Worm (Caenorhabditis elegans) whole organism, L2 larva: ENCODE measurements around the gene pqn-16.

ENCODE experiments used
- C34F6.9 ChIP-seq: fragments of 150-350 bp; optimal IDR thresholded peaks from 2 replicates; lab custom pipeline; 2014; ENCODE audit warnings: missing biosample characterization, missing genetic modification characterization
- F13H6.1 ChIP-seq: sonication (generic microtip); optimal IDR thresholded peaks from 2 replicates; lab custom pipeline; 2016; ENCODE audit warnings: missing genetic modification characterization, missing compliant biosample characterization
- Y55F3AM.14 ChIP-seq: fragments of 200-800 bp; sonication (Bioruptor generic); optimal IDR thresholded peaks from 2 replicates; lab custom pipeline; 2018; ENCODE audit warnings: mild to moderate bottlenecking, missing genetic modification characterization, missing compliant biosample characterization
- ZK546.5 ChIP-seq: sonication (generic microtip); optimal IDR thresholded peaks from 2 replicates; lab custom pipeline; 2017; ENCODE audit warnings: missing biosample characterization, missing genetic modification characterization
- alr-1 ChIP-seq: fragments of 150-350 bp; optimal IDR thresholded peaks from 2 replicates; lab custom pipeline; 2014; ENCODE audit warnings: missing biosample characterization, missing genetic modification characterization
- aly-2 ChIP-seq: fragments of 150-350 bp; optimal IDR thresholded peaks from 2 replicates; lab custom pipeline; 2014; ENCODE audit warnings: missing biosample characterization, missing genetic modification characterization
- ceh-82 ChIP-seq: fragments of 150-350 bp; optimal IDR thresholded peaks from 2 replicates; lab custom pipeline; 2014; ENCODE audit warnings: missing biosample characterization, missing genetic modification characterization
- crh-2 ChIP-seq: sonication (generic microtip); optimal IDR thresholded peaks from 2 replicates; lab custom pipeline; 2017; ENCODE audit warnings: missing biosample characterization, missing genetic modification characterization
- dmd-4 ChIP-seq: sonication (generic microtip); optimal IDR thresholded peaks from 2 replicates; lab custom pipeline; 2017; ENCODE audit warnings: missing biosample characterization, missing genetic modification characterization
- egl-27 ChIP-seq: sonication (generic microtip); optimal IDR thresholded peaks from 3 replicates; lab custom pipeline; 2017; ENCODE audit warnings: missing biosample characterization, missing genetic modification reagents, missing genetic modification characterization
- elt-1 ChIP-seq: fragments of 150-350 bp; optimal IDR thresholded peaks from 2 replicates; lab custom pipeline; 2014; ENCODE audit warnings: missing biosample characterization, missing genetic modification characterization
- elt-3 ChIP-seq: sonication (generic microtip); optimal IDR thresholded peaks from 2 replicates; lab custom pipeline; 2017; ENCODE audit warnings: missing biosample characterization, missing genetic modification characterization
- fos-1 ChIP-seq: fragments of 150-350 bp; optimal IDR thresholded peaks from 2 replicates; lab custom pipeline; 2014; ENCODE audit warnings: missing biosample characterization, missing genetic modification characterization
- lin-11 ChIP-seq: fragments of 150-350 bp; sonication (generic microtip); optimal IDR thresholded peaks from 2 replicates; lab custom pipeline; 2014; ENCODE audit warnings: missing biosample characterization, missing genetic modification characterization, inconsistent platforms, mixed read lengths
- lin-39 ChIP-seq: fragments of 150-350 bp; optimal IDR thresholded peaks from 2 replicates; lab custom pipeline; 2014; ENCODE audit warnings: missing biosample characterization, missing genetic modification reagents, missing genetic modification characterization
- lsy-2 ChIP-seq, 2 experiments: fragments of 150-350 bp in 1 of 2; sonication (generic microtip) in 1 of 2; optimal IDR thresholded peaks; 2 replicates each; lab custom pipeline; 2014 to 2017; ENCODE audit warnings: missing biosample characterization in 2 of 2, missing genetic modification characterization in 2 of 2
- mab-5 ChIP-seq: fragments of 150-350 bp; optimal IDR thresholded peaks from 2 replicates; lab custom pipeline; 2014; ENCODE audit warnings: missing biosample characterization, missing genetic modification characterization
- nhr-10 ChIP-seq: sonication (generic microtip); optimal IDR thresholded peaks from 2 replicates; lab custom pipeline; 2017; ENCODE audit warnings: missing biosample characterization, missing genetic modification characterization
- nhr-11 ChIP-seq: fragments of 150-350 bp; optimal IDR thresholded peaks from 2 replicates; lab custom pipeline; 2014; ENCODE audit warnings: missing biosample characterization, missing genetic modification characterization
- nhr-12 ChIP-seq: fragments of 150-350 bp; optimal IDR thresholded peaks from 2 replicates; lab custom pipeline; 2014; ENCODE audit warnings: missing biosample characterization, missing genetic modification characterization
- nhr-129 ChIP-seq: fragments of 150-350 bp; optimal IDR thresholded peaks from 2 replicates; lab custom pipeline; 2014; ENCODE audit warnings: missing biosample characterization, missing genetic modification characterization
- nhr-23 ChIP-seq: fragments of 150-350 bp; optimal IDR thresholded peaks from 2 replicates; lab custom pipeline; 2014; ENCODE audit warnings: missing biosample characterization, missing genetic modification reagents, missing genetic modification characterization
- nhr-25 ChIP-seq: fragments of 150-350 bp; sonication (generic microtip); optimal IDR thresholded peaks from 3 replicates; lab custom pipeline; 2014; ENCODE audit warnings: missing biosample characterization, missing genetic modification characterization
- nhr-77 ChIP-seq: fragments of 150-350 bp; optimal IDR thresholded peaks from 2 replicates; lab custom pipeline; 2014; ENCODE audit warnings: missing biosample characterization, missing genetic modification characterization
- peb-1 ChIP-seq: fragments of 150-350 bp; optimal IDR thresholded peaks from 2 replicates; lab custom pipeline; 2014; ENCODE audit warnings: missing biosample characterization, missing genetic modification characterization
- sem-4 ChIP-seq: fragments of 150-350 bp; optimal IDR thresholded peaks from 2 replicates; lab custom pipeline; 2014; ENCODE audit warnings: missing biosample characterization, missing genetic modification reagents, missing genetic modification characterization
- sma-3 ChIP-seq: sonication (generic microtip); optimal IDR thresholded peaks from 2 replicates; lab custom pipeline; 2016; ENCODE audit warnings: missing genetic modification reagents, missing genetic modification characterization, missing compliant biosample characterization
- sma-9 ChIP-seq, 2 experiments: fragments of 150-350 bp in 1 of 2; sonication (generic microtip) in 1 of 2; optimal IDR thresholded peaks; 2 replicates each; lab custom pipeline; 2014 to 2016; ENCODE audit warnings: missing genetic modification characterization in 2 of 2, mild to moderate bottlenecking in 1 of 2, missing biosample characterization in 1 of 2, missing compliant biosample characterization in 1 of 2, missing genetic modification reagents in 1 of 2, moderate library complexity in 1 of 2
- unc-55 ChIP-seq: fragments of 150-350 bp; sonication (generic microtip); optimal IDR thresholded peaks from 3 replicates; lab custom pipeline; 2014; ENCODE audit warnings: missing biosample characterization, missing genetic modification reagents, missing genetic modification characterization
- unc-62 ChIP-seq: fragments of 150-350 bp; optimal IDR thresholded peaks from 2 replicates; lab custom pipeline; 2014; ENCODE audit warnings: missing biosample characterization, missing genetic modification reagents, missing genetic modification characterization
- zag-1 ChIP-seq: fragments of 150-350 bp; optimal IDR thresholded peaks from 2 replicates; lab custom pipeline; 2014; ENCODE audit warnings: missing biosample characterization, missing genetic modification characterization
- ztf-1 ChIP-seq: fragments of 200-800 bp; sonication (Bioruptor generic); conservative IDR thresholded peaks from 2 replicates; pipeline ENCODE4 v1.3.6; 2022; ENCODE audit warnings: missing genetic modification characterization, missing compliant biosample characterization
- ztf-11 ChIP-seq: sonication (generic microtip); optimal IDR thresholded peaks from 2 replicates; lab custom pipeline; 2017; ENCODE audit warnings: missing biosample characterization, missing genetic modification characterization
- ztf-4 ChIP-seq: fragments of 150-350 bp; optimal IDR thresholded peaks from 2 replicates; lab custom pipeline; 2014; ENCODE audit warnings: missing biosample characterization, missing genetic modification characterization

Gene pqn-16

DNA sequence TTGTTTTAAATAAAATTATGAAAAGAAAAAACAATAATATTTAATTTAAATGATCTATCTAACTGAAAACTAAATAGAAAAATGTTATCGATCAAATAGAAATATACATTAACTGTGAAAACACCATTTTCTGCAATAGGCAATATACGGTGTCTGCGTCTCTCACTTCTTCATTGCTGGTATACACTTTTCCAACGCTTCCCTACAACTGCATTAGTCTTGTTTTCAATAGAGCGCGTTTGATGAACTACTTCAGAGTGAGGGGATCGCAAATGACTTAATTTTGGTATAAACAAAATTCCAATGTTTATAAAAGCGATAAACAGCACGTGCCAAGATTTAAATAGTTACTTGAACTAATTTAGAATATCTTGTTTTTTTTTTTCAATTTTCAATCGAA lies 38.6 kb downstream of the pqn-16 start (continued):
- TF ChIP-seq unc-62 (GFP tag; lab: Kevin White, UChicago) (no peak), unc-55 (peak; percentile 91), nhr-77 (tag; lab: Kevin White, UChicago) (no peak), ztf-4 (tag; lab: Kevin White, UChicago) (no peak)
- TF ChIP-seq, all 48 proteins: peak for 15

ce11 chrV:9213554-9213953 lies 39.7 kb downstream of the pqn-16 start, which contains the start of gene mdt-27:
TSS of gene mdt-27 (minus strand) at chrV:9213654.
- TF ChIP-seq Y55F3AM.14 (no peak), sem-4 (no peak), ceh-82 (tag; lab: Kevin White, UChicago) (no peak), sma-9 (GFP tag; optimal IDR thresholded peaks at IDR 0.05; lab: Kevin White, UChicago) (no peak), sma-9 (tag; optimal IDR thresholded peaks at IDR 0.05; lab: Kevin White, UChicago) (no peak), aly-2 (no peak), crh-2 (tag; lab: Kevin White, UChicago) (no peak), peb-1 (no peak), ztf-4 (tag; lab: Kevin White, UChicago) (no peak), nhr-10 (no peak), nhr-11 (tag; lab: Kevin White, UChicago) (no peak), lin-11 (tag; lab: Kevin White, UChicago) (no peak), alr-1 (tag; lab: Kevin White, UChicago) (no peak), unc-62 (GFP tag; lab: Kevin White, UChicago) (no peak), elt-3 (no peak), dmd-4 (tag; lab: Kevin White, UChicago) (no peak), ztf-1 (GFP tag; lab: Robert Waterston, UW) (no peak), ztf-11 (tag; lab: Kevin White, UChicago) (no peak), F13H6.1 (tag; lab: Kevin White, UChicago) (no peak)

DNA sequence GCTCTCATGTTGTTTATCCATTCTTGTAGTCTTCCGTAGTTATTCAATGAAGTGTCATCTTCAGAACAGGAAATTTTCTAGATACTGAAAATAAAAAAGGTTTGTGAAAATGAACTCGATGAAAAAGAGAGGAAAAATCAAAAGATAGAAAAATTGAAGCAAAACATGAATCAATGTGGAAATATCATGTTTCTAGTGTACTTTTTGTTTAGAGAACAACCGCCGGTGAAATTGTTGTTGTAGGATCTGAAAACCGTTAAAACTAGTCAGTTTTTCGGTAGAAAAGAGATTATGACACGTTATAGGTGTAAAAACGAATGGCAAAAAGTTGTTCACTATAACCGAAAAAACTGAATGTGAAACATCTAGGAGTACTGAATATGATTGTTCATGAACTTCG lies 43.3 kb downstream of the pqn-16 start, which contains the start of gene pacs-1:
pacs-1 (minus strand) TSS at position 101 of the 400 bp plus-strand sequence.
- TF ChIP-seq sma-9 (GFP tag; optimal IDR thresholded peaks at IDR 0.05; lab: Kevin White, UChicago) (no peak), sma-9 (tag; optimal IDR thresholded peaks at IDR 0.05; lab: Kevin White, UChicago) (no peak), egl-27 (no peak), F13H6.1 (tag; lab: Kevin White, UChicago) (no peak), alr-1 (tag; lab: Kevin White, UChicago) (no peak), nhr-12 (tag; lab: Kevin White, UChicago) (no peak), lsy-2 (tag; optimal IDR thresholded peaks at IDR 0.05; lab: Kevin White, UChicago) (no peak), nhr-25 (no peak), mab-5 (tag; lab: Kevin White, UChicago) (no peak)
- TF ChIP-seq, all 48 proteins: peak for 0

DNA sequence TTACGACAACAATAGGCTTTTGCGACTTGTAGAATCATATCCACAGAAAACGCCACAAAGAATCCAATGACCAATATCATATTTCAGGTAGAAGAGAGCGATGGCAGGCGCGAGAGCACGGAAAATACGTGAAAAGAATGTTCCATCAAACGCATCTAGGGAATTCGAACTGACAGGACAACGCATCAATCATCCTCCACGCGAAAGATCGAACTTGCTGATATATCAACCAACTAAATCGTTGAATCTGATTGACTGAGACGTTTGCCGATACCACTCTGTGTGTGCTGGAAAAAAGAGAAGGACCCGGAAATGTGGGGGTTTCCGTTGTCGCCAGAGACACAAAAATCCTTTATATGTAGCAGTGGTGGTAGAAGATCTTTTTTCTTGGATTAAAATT lies 44.3 kb downstream of the pqn-16 start:
- TF ChIP-seq mab-5 (tag; lab: Kevin White, UChicago) (peak; percentile 72), nhr-23 (tag; lab: Kevin White, UChicago) (peak; percentile 45), crh-2 (tag; lab: Kevin White, UChicago) (peak; percentile 8), F13H6.1 (tag; lab: Kevin White, UChicago) (no peak), sma-9 (GFP tag; optimal IDR thresholded peaks at IDR 0.05; lab: Kevin White, UChicago) (peak; percentile 38), sma-9 (tag; optimal IDR thresholded peaks at IDR 0.05; lab: Kevin White, UChicago) (no peak), unc-55 (peak; percentile 48)

- TF ChIP-seq unc-55 (peak; percentile 33), nhr-129 (tag; lab: Kevin White, UChicago) (peak; percentile 38), nhr-11 (tag; lab: Kevin White, UChicago) (no peak), unc-62 (GFP tag; lab: Kevin White, UChicago) (peak; percentile 65), zag-1 (peak; percentile 39), aly-2 (no peak), lsy-2 (tag; optimal IDR thresholded peaks at IDR 0.05; lab: Kevin White, UChicago) (peak in 1 of 2 experiments; percentile 53), ztf-4 (tag; lab: Kevin White, UChicago) (no peak), sma-9 (GFP tag; optimal IDR thresholded peaks at IDR 0.05; lab: Kevin White, UChicago) (peak; percentile 71), sma-9 (tag; optimal IDR thresholded peaks at IDR 0.05; lab: Kevin White, UChicago) (no peak), fos-1 (tag; lab: Kevin White, UChicago) (peak; percentile 30), lin-39 (tag; lab: Kevin White, UChicago) (peak; percentile 70), ZK546.5 (tag; lab: Kevin White, UChicago) (no peak), crh-2 (tag; lab: Kevin White, UChicago) (peak; percentile 32), nhr-25 (no peak), elt-1 (no peak), sem-4 (no peak), mab-5 (tag; lab: Kevin White, UChicago) (peak; percentile 81), C34F6.9 (tag; lab: Kevin White, UChicago) (peak; percentile 53), sma-3 (GFP tag; lab: Kevin White, UChicago) (no peak), F13H6.1 (tag; lab: Kevin White, UChicago) (peak; percentile 2)
Observed at ce11 chrV:9218655-9219389, 44.9 kb downstream of the pqn-16 start.
